Worm (Caenorhabditis elegans): ENCODE results near the gene Y59E9AL.36.

The Y59E9AL.36 gene

ce11 chrIV:5160171-5160570, 49.1 kb downstream of the Y59E9AL.36 start, which contains the start of the genes C24D10.6 and C24D10.4:
C24D10.6 (minus strand) TSS chrIV:5160248.
C24D10.4 (plus strand) TSS chrIV:5160522.
- no peak for TF ChIP-seq him-1 (tag; optimal IDR thresholded peaks at IDR 0.05)
- TF ChIP-seq W03F9.2 (tag; optimal IDR thresholded peaks at IDR 0.05), result peak; percentile 19
- TF ChIP-seq dao-5 (tag; optimal IDR thresholded peaks at IDR 0.05), result no peak

ce11 chrIV:5157226-5157625, 52.1 kb downstream of the Y59E9AL.36 start, which contains the start of gene C24D10.49:
C24D10.49 (minus strand) TSS chrIV:5157326.
- TF ChIP-seq W03F9.2 (tag; optimal IDR thresholded peaks at IDR 0.05), result no peak
- no peak for TF ChIP-seq him-1 (tag; optimal IDR thresholded peaks at IDR 0.05)
- no peak for TF ChIP-seq dao-5 (tag; optimal IDR thresholded peaks at IDR 0.05)

Data from whole organism, L4/young adult.